Fruit fly (Drosophila melanogaster) whole organism: ENCODE data around the gene CG32767.

Source experiments
- Dll ChIP-seq: fragments of >200 bp; optimal IDR thresholded peaks from 2 replicates; lab custom pipeline; 2017
- pan ChIP-seq: fragments of >200 bp; optimal IDR thresholded peaks from 2 replicates; lab custom pipeline; 2017
- psq ChIP-seq: fragments of >200 bp; optimal IDR thresholded peaks from 2 replicates; lab custom pipeline; 2017
- usp ChIP-seq: fragments of >200 bp; optimal IDR thresholded peaks from 2 replicates; lab custom pipeline; 2017; ENCODE audit warnings: missing biosample characterization, missing genetic modification characterization, mixed read lengths

- TF ChIP-seq usp (GFP tag; lab: Kevin White, UChicago) (no peak), Dll (no peak), psq (lab: Kevin White, UChicago) (no peak), pan (lab: Kevin White, UChicago) (no peak)
Measured at dm6 chrX:5045158-5045557, 39.4 kb downstream of the CG32767 start.
